Fruit fly (Drosophila melanogaster) whole organism, embryonic: ENCODE data around the gene DNAlig4.

Experiments
- ATbp ChIP-seq: fragments of 200-800 bp; sonication (Bioruptor generic); optimal IDR thresholded peaks from 2 replicates; lab custom pipeline; 2017; ENCODE audit warnings: missing biosample characterization, mild to moderate bottlenecking, missing genetic modification characterization, missing genetic modification reagents
- Atf6 ChIP-seq: fragments of 200-800 bp; sonication (Bioruptor generic); IDR thresholded peaks from 2 replicates; pipeline ENCODE4 v1.3.6; 2022; ENCODE audit warnings: missing biosample characterization, missing genetic modification characterization
- CG10274 ChIP-seq: fragments of 200-800 bp; sonication (Bioruptor generic); optimal IDR thresholded peaks from 3 replicates; lab custom pipeline; 2017; ENCODE audit warnings: missing biosample characterization, mild to moderate bottlenecking, missing genetic modification characterization
- CG12236 ChIP-seq: fragments of 200-800 bp; sonication (Bioruptor generic); optimal IDR thresholded peaks from 2 replicates; lab custom pipeline; 2016; ENCODE audit warnings: missing biosample characterization, missing genetic modification characterization
- CG1233 ChIP-seq: fragments of 200-800 bp; sonication (Bioruptor generic); optimal IDR thresholded peaks from 4 replicates; lab custom pipeline; 2018; ENCODE audit warnings: missing biosample characterization, mild to moderate bottlenecking, missing genetic modification characterization
- CG12942 ChIP-seq: fragments of 200-800 bp; sonication (Bioruptor generic); optimal IDR thresholded peaks from 3 replicates; lab custom pipeline; 2016; ENCODE audit warnings: missing biosample characterization, missing genetic modification characterization
- CG14965 ChIP-seq: fragments of 200-800 bp; sonication (Bioruptor generic); optimal IDR thresholded peaks from 2 replicates; lab custom pipeline; 2016; ENCODE audit warnings: missing biosample characterization, missing genetic modification characterization, borderline replicate concordance
- CG15073 ChIP-seq: fragments of 200-800 bp; sonication (Bioruptor generic); optimal IDR thresholded peaks from 2 replicates; lab custom pipeline; 2016; ENCODE audit warnings: missing biosample characterization, missing genetic modification characterization
- CG15269 ChIP-seq: fragments of 200-800 bp; sonication (Bioruptor generic); optimal IDR thresholded peaks from 2 replicates; lab custom pipeline; 2018; ENCODE audit warnings: missing biosample characterization, mild to moderate bottlenecking, missing genetic modification characterization, moderate library complexity
- CG15479 ChIP-seq: fragments of 200-800 bp; sonication (Bioruptor generic); optimal IDR thresholded peaks from 3 replicates; lab custom pipeline; 2019; ENCODE audit warnings: missing biosample characterization, mild to moderate bottlenecking, missing genetic modification characterization, moderate library complexity
- CG15601 ChIP-seq: fragments of 200-800 bp; sonication (Bioruptor generic); optimal IDR thresholded peaks from 3 replicates; lab custom pipeline; 2019; ENCODE audit warnings: missing biosample characterization, mild to moderate bottlenecking, missing genetic modification characterization, moderate library complexity
- CG17328 ChIP-seq: fragments of 200-800 bp; sonication (Bioruptor generic); IDR thresholded peaks from 2 replicates; pipeline ENCODE4 v1.3.6; 2022; ENCODE audit warnings: missing biosample characterization, missing genetic modification characterization
- CG17568 ChIP-seq: fragments of 200-800 bp; sonication (Bioruptor generic); optimal IDR thresholded peaks from 2 replicates; lab custom pipeline; 2018; ENCODE audit warnings: missing biosample characterization, mild to moderate bottlenecking, missing genetic modification characterization, moderate library complexity
- CG18599 ChIP-seq: fragments of 200-800 bp; sonication (Bioruptor generic); optimal IDR thresholded peaks from 3 replicates; lab custom pipeline; 2017; ENCODE audit warnings: missing biosample characterization, missing genetic modification characterization, mild to moderate bottlenecking, moderate library complexity, missing genetic modification reagents
- CG2202 ChIP-seq: fragments of 200-800 bp; sonication (Bioruptor generic); optimal IDR thresholded peaks from 2 replicates; lab custom pipeline; 2018; ENCODE audit warnings: missing biosample characterization, mild to moderate bottlenecking, missing genetic modification characterization
- CG34224 ChIP-seq: fragments of 200-800 bp; sonication (Bioruptor generic); IDR thresholded peaks from 3 replicates; pipeline ENCODE4 v1.3.6; 2022; ENCODE audit warnings: missing biosample characterization, missing genetic modification characterization; ENCODE audit not compliant: partially characterized antibody
- CG34376 ChIP-seq: fragments of 200-800 bp; sonication (Bioruptor generic); optimal IDR thresholded peaks from 2 replicates; lab custom pipeline; 2018; ENCODE audit warnings: missing biosample characterization, mild to moderate bottlenecking, missing genetic modification characterization
- CG4424 ChIP-seq: fragments of 200-800 bp; sonication (Bioruptor generic); optimal IDR thresholded peaks from 3 replicates; lab custom pipeline; 2016; ENCODE audit warnings: missing biosample characterization, missing genetic modification characterization
- CG5953 ChIP-seq: fragments of 200-800 bp; sonication (Bioruptor generic); IDR thresholded peaks from 2 replicates; pipeline ENCODE4 v1.3.6; 2022; ENCODE audit warnings: missing biosample characterization, missing genetic modification characterization
- CG6175 ChIP-seq: fragments of 200-800 bp; sonication (Bioruptor generic); IDR thresholded peaks from 3 replicates; pipeline ENCODE4 v1.3.6; 2022; ENCODE audit warnings: missing biosample characterization, missing genetic modification characterization
- CG6765 ChIP-seq: fragments of 200-800 bp; sonication (Bioruptor generic); optimal IDR thresholded peaks from 3 replicates; lab custom pipeline; 2017; ENCODE audit warnings: missing biosample characterization, mild to moderate bottlenecking, missing genetic modification characterization
- CG7271 ChIP-seq: fragments of 200-800 bp; sonication (Bioruptor generic); optimal IDR thresholded peaks from 2 replicates; lab custom pipeline; 2018; ENCODE audit warnings: missing biosample characterization, mild to moderate bottlenecking, missing genetic modification characterization, moderate library complexity
- CG9932 ChIP-seq: fragments of 200-800 bp; sonication (Bioruptor generic); IDR thresholded peaks from 2 replicates; pipeline ENCODE4 v1.3.6; 2022; ENCODE audit warnings: missing biosample characterization, missing genetic modification characterization
- D ChIP-seq, 2 experiments: fragments of 200-800 bp in 1 of 2; fragments of >200 bp in 1 of 2; sonication (Bioruptor generic) in 1 of 2; optimal IDR thresholded peaks; 2 replicates in 1 of 2; 3 replicates in 1 of 2; lab custom pipeline; 2017; ENCODE audit warnings: mild to moderate bottlenecking in 1 of 2, missing biosample characterization in 1 of 2, missing genetic modification characterization in 1 of 2, missing genetic modification reagents in 1 of 2
- Doc2 ChIP-seq: fragments of 200-800 bp; sonication (Bioruptor generic); IDR thresholded peaks from 2 replicates; pipeline ENCODE4 v1.3.6; 2022; ENCODE audit warnings: missing biosample characterization, missing genetic modification characterization
- Dref ChIP-seq: fragments of 200-800 bp; sonication (Bioruptor generic); IDR thresholded peaks from 2 replicates; pipeline ENCODE4 v1.3.6; 2022; ENCODE audit warnings: missing biosample characterization, missing genetic modification characterization
- H15 ChIP-seq: fragments of 200-800 bp; sonication (Bioruptor generic); IDR thresholded peaks from 3 replicates; pipeline ENCODE4 v1.3.6; 2022; ENCODE audit warnings: missing biosample characterization, missing genetic modification characterization
- HLH3B ChIP-seq: fragments of 200-800 bp; sonication (Bioruptor generic); IDR thresholded peaks from 2 replicates; pipeline ENCODE4 v1.3.6; 2022; ENCODE audit warnings: missing biosample characterization, missing genetic modification characterization
- Hr51 ChIP-seq, 2 experiments: fragments of 200-800 bp; sonication (Bioruptor generic); optimal IDR thresholded peaks; 2 replicates in 1 of 2; 3 replicates in 1 of 2; lab custom pipeline; 2016 to 2018; ENCODE audit warnings: missing biosample characterization in 2 of 2, missing genetic modification characterization in 2 of 2, mild to moderate bottlenecking in 1 of 2, moderate library complexity in 1 of 2
- Lpt ChIP-seq: fragments of >200 bp; optimal IDR thresholded peaks from 2 replicates; lab custom pipeline; 2018; ENCODE audit warnings: missing biosample characterization, missing genetic modification characterization
- Myb ChIP-seq: fragments of 200-800 bp; sonication (Bioruptor generic); optimal IDR thresholded peaks from 2 replicates; lab custom pipeline; 2016; ENCODE audit warnings: missing biosample characterization, missing genetic modification characterization
- Neu2 ChIP-seq: fragments of 200-800 bp; sonication (Bioruptor generic); optimal IDR thresholded peaks from 3 replicates; lab custom pipeline; 2016; ENCODE audit warnings: missing biosample characterization, missing genetic modification characterization, borderline replicate concordance
- Nf-YA ChIP-seq: fragments of 200-800 bp; sonication (Bioruptor generic); IDR thresholded peaks from 2 replicates; pipeline ENCODE4 v1.3.6; 2022; ENCODE audit warnings: missing biosample characterization, missing genetic modification characterization
- Usf ChIP-seq: fragments of 200-800 bp; sonication (Bioruptor generic); optimal IDR thresholded peaks from 2 replicates; lab custom pipeline; 2017; ENCODE audit warnings: missing genotype, missing biosample characterization, missing genetic modification characterization
- Xrp1 ChIP-seq: fragments of 200-800 bp; sonication (Bioruptor generic); IDR thresholded peaks from 2 replicates; pipeline ENCODE4 v1.3.6; 2022; ENCODE audit warnings: missing biosample characterization, missing genetic modification characterization
- abd-A ChIP-seq: fragments of 200-800 bp; sonication (Bioruptor generic); optimal IDR thresholded peaks from 3 replicates; lab custom pipeline; 2019; ENCODE audit warnings: missing biosample characterization, mild to moderate bottlenecking, missing genetic modification characterization, moderate library complexity
- aop ChIP-seq: fragments of 200-800 bp; sonication (Bioruptor generic); IDR thresholded peaks from 2 replicates; pipeline ENCODE4 v1.3.6; 2022; ENCODE audit warnings: missing biosample characterization, missing genetic modification characterization
- cad ChIP-seq: fragments of >200 bp; optimal IDR thresholded peaks from 2 replicates; lab custom pipeline; 2017; ENCODE audit warnings: missing biosample characterization, missing genetic modification characterization
- chinmo ChIP-seq: fragments of 200-800 bp; sonication (Bioruptor generic); IDR thresholded peaks from 4 replicates; pipeline ENCODE4 v1.3.6; 2022; ENCODE audit warnings: missing biosample characterization, missing genetic modification characterization; ENCODE audit not compliant: partially characterized antibody
- dm ChIP-seq: fragments of 200-800 bp; sonication (Bioruptor generic); optimal IDR thresholded peaks from 3 replicates; lab custom pipeline; 2016; ENCODE audit warnings: missing biosample characterization, missing genetic modification characterization
- insv ChIP-seq, 2 experiments: fragments of 200-800 bp; sonication (Bioruptor generic); optimal IDR thresholded peaks; 3 replicates each; lab custom pipeline; 2016 to 2018; ENCODE audit warnings: missing biosample characterization in 2 of 2, missing genetic modification characterization in 2 of 2
- nerfin-1 ChIP-seq: fragments of 200-800 bp; sonication (Bioruptor generic); optimal IDR thresholded peaks from 3 replicates; lab custom pipeline; 2019; ENCODE audit warnings: missing biosample characterization, mild to moderate bottlenecking, missing genetic modification characterization, moderate library complexity
- oc ChIP-seq: fragments of 200-800 bp; sonication (Bioruptor generic); optimal IDR thresholded peaks from 2 replicates; lab custom pipeline; 2018; ENCODE audit warnings: missing biosample characterization, mild to moderate bottlenecking, missing genetic modification characterization, moderate library complexity
- pb ChIP-seq: fragments of 200-800 bp; sonication (Bioruptor generic); optimal IDR thresholded peaks from 3 replicates; lab custom pipeline; 2016; ENCODE audit warnings: missing biosample characterization, missing genetic modification characterization
- slou ChIP-seq: fragments of 200-800 bp; sonication (Bioruptor generic); optimal IDR thresholded peaks from 3 replicates; lab custom pipeline; 2016; ENCODE audit warnings: missing biosample characterization, missing genetic modification characterization
- tio ChIP-seq: fragments of 200-800 bp; sonication (Bioruptor generic); optimal IDR thresholded peaks from 2 replicates; lab custom pipeline; 2017; ENCODE audit warnings: missing biosample characterization, missing genetic modification characterization, inconsistent platforms
- zen2 ChIP-seq: fragments of 200-800 bp; sonication (Bioruptor generic); IDR thresholded peaks from 3 replicates; pipeline ENCODE4 v1.3.6; 2022; ENCODE audit warnings: missing biosample characterization, missing genetic modification characterization; ENCODE audit not compliant: partially characterized antibody

The DNAlig4 gene

DNA sequence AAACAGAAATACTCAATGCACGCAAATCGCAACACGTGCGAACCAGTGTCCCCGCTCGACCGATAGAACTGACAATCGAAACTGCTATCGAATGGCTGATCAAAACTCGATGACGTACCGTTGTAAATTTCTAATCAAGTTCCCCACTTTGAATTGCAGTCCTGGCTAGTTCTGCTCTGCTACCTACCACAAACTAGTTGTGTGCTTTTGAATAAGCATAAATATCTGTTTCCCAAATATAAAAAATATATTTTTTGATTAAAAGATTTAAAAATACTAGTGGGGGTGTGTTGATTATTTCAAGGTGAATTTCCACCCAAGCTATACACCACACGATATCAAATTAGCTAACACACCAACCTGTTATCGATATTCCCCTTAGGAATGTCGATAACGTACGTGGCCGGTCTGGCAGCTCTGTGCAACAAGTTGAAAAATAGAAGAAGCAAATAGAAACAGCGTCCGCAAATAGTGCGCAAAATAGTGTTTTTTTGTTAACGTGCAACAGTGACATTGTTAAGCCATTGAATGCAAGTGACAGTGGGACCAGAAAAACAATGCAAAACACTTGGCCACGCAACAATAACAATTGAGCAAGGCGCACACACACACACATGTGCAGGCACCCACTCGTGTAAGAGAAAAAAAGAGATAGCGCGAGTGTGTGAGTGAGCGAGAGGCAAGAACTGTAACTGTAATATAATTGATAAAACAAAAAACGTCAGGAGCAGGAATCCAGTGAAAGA, 43.1 kb downstream of the DNAlig4 start, which contains the start of the genes CG2691 and NFAT (continued):
- TF ChIP-seq nerfin-1 (tag; lab: Kevin White, UChicago) (peak; percentile 5), CG6765 (GFP tag; lab: Kevin White, UChicago) (no peak), dm (GFP tag; lab: Kevin White, UChicago) (peak; percentile 71), CG14965 (no peak), CG34224 (GFP tag; lab: Robert Waterston, UW) (peak; percentile 71; the same call in 2 of the 3 replicates), CG15601 (tag; lab: Kevin White, UChicago) (no peak), Nf-YA (GFP tag; lab: Robert Waterston, UW) (no peak), Neu2 (GFP tag; lab: Kevin White, UChicago) (no peak), CG5953 (GFP tag; lab: Robert Waterston, UW) (no peak), HLH3B (GFP tag; lab: Robert Waterston, UW) (no peak), H15 (GFP tag; lab: Robert Waterston, UW) (no peak), tio (GFP tag; lab: Kevin White, UChicago) (no peak), cad (GFP tag; lab: Kevin White, UChicago) (no peak), CG17328 (no peak), CG34376 (GFP tag; lab: Kevin White, UChicago) (peak; percentile 23), Xrp1 (GFP tag; lab: Robert Waterston, UW) (no peak), CG4424 (peak; percentile 7), slou (no peak), CG12942 (GFP tag; lab: Kevin White, UChicago) (no peak), Myb (no peak), aop (no peak), CG10274 (GFP tag; lab: Kevin White, UChicago) (no peak)

dm6 chrX:13616417-13617050, 51.1 kb downstream of the DNAlig4 start, which contains the start of the genes tth and Tango2:
tth (minus strand) TSS chrX:13616586.
Tango2 (plus strand) TSS chrX:13616989.
- TF ChIP-seq Dref (GFP tag; lab: Robert Waterston, UW) (peak; percentile 74), CG15479 (GFP tag; lab: Kevin White, UChicago) (no peak), ATbp (GFP tag; lab: Kevin White, UChicago) (peak; percentile 27), CG15601 (tag; lab: Kevin White, UChicago) (peak; percentile 68), CG15073 (GFP tag; lab: Kevin White, UChicago) (no peak), CG2202 (peak; percentile 32), D (optimal IDR thresholded peaks at IDR 0.05; lab: Kevin White, UChicago) (no peak), D (GFP tag; optimal IDR thresholded peaks at IDR 0.05; lab: Kevin White, UChicago) (peak; percentile 3), Lpt (no peak), CG6175 (GFP tag; lab: Robert Waterston, UW) (peak; percentile 42; the same call in 1 of the 3 replicates), Usf (GFP tag; lab: Kevin White, UChicago) (peak; percentile 38), chinmo (no peak), abd-A (tag; lab: Kevin White, UChicago) (no peak), CG5953 (GFP tag; lab: Robert Waterston, UW) (no peak), Doc2 (GFP tag; lab: Robert Waterston, UW) (0 out of 2 replicates have a peak, but pooled peaks have one; percentile 33), insv (GFP tag; optimal IDR thresholded peaks at IDR 0.05; lab: Kevin White, UChicago) (peak in 1 of 2 experiments; percentile 9), CG17568 (no peak), CG18599 (GFP tag; lab: Kevin White, UChicago) (peak; percentile 83), pb (GFP tag; lab: Kevin White, UChicago) (no peak), oc (tag; lab: Kevin White, UChicago) (no peak), CG9932 (GFP tag; lab: Robert Waterston, UW) (peak; percentile 87), CG15269 (no peak), CG7271 (tag; lab: Kevin White, UChicago) (no peak), Hr51 (GFP tag; optimal IDR thresholded peaks at IDR 0.05; lab: Kevin White, UChicago) (peak; percentile 72 to 76), zen2 (GFP tag; lab: Robert Waterston, UW) (no peak; the same call in 2 of the 3 replicates), Atf6 (GFP tag; lab: Robert Waterston, UW) (peak; percentile 77), CG1233 (GFP tag; lab: Kevin White, UChicago) (peak; percentile 78), CG12236 (GFP tag; lab: Kevin White, UChicago) (peak; percentile 23)
